Worm (Caenorhabditis elegans) whole organism, L3 larva: ENCODE results near the gene R10E9.3.

Experiments
- R02D3.7 ChIP-seq: fragments of 150-350 bp; optimal IDR thresholded peaks from 2 replicates; lab custom pipeline; 2014; ENCODE audit warnings: missing biosample characterization, missing genetic modification characterization
- ZK546.5 ChIP-seq: sonication (generic microtip); optimal IDR thresholded peaks from 2 replicates; lab custom pipeline; 2017; ENCODE audit warnings: missing biosample characterization, missing genetic modification characterization
- aly-2 ChIP-seq: fragments of 150-350 bp; optimal IDR thresholded peaks from 2 replicates; lab custom pipeline; 2014; ENCODE audit warnings: missing biosample characterization, missing genetic modification characterization
- ceh-28 ChIP-seq: fragments of 150-350 bp; optimal IDR thresholded peaks from 2 replicates; lab custom pipeline; 2014; ENCODE audit warnings: missing biosample characterization, missing genetic modification reagents, missing genetic modification characterization
- ceh-82 ChIP-seq: fragments of 150-350 bp; optimal IDR thresholded peaks from 2 replicates; lab custom pipeline; 2014; ENCODE audit warnings: missing biosample characterization, missing genetic modification characterization
- ceh-9 ChIP-seq: sonication (generic microtip); optimal IDR thresholded peaks from 2 replicates; lab custom pipeline; 2018; ENCODE audit warnings: missing biosample characterization, missing genetic modification characterization
- egl-5 ChIP-seq: fragments of 150-350 bp; optimal IDR thresholded peaks from 2 replicates; lab custom pipeline; 2017; ENCODE audit warnings: missing biosample characterization, missing genetic modification reagents, missing genetic modification characterization, inconsistent platforms
- elt-2 ChIP-seq: sonication (generic microtip); optimal IDR thresholded peaks from 2 replicates; lab custom pipeline; 2016; ENCODE audit warnings: missing genetic modification reagents, mild to moderate bottlenecking, missing genetic modification characterization, missing compliant biosample characterization
- eor-1 ChIP-seq, 2 experiments: fragments of 150-350 bp; optimal IDR thresholded peaks; 2 replicates each; lab custom pipeline; 2014 to 2018; ENCODE audit warnings: missing biosample characterization in 2 of 2, missing genetic modification characterization in 2 of 2
- fkh-10 ChIP-seq: sonication (generic microtip); optimal IDR thresholded peaks from 2 replicates; lab custom pipeline; 2017; ENCODE audit warnings: missing biosample characterization, missing genetic modification reagents, missing genetic modification characterization
- fkh-2 ChIP-seq: fragments of 150-350 bp; optimal IDR thresholded peaks from 2 replicates; lab custom pipeline; 2014; ENCODE audit warnings: missing biosample characterization, missing genetic modification reagents, missing genetic modification characterization
- fos-1 ChIP-seq: fragments of 150-350 bp; optimal IDR thresholded peaks from 2 replicates; lab custom pipeline; 2014; ENCODE audit warnings: missing biosample characterization, missing genetic modification characterization
- lin-15B ChIP-seq: fragments of 150-350 bp; optimal IDR thresholded peaks from 2 replicates; lab custom pipeline; 2014; ENCODE audit warnings: missing biosample characterization, missing genetic modification characterization
- lin-39 ChIP-seq: fragments of 150-350 bp; optimal IDR thresholded peaks from 2 replicates; lab custom pipeline; 2018; ENCODE audit warnings: missing biosample characterization, missing genetic modification reagents, missing genetic modification characterization
- lsy-12 ChIP-seq: sonication (generic microtip); optimal IDR thresholded peaks from 2 replicates; lab custom pipeline; 2016; ENCODE audit warnings: mild to moderate bottlenecking, missing genetic modification characterization, missing compliant biosample characterization
- mdl-1 ChIP-seq: fragments of 150-350 bp; optimal IDR thresholded peaks from 2 replicates; lab custom pipeline; 2014; ENCODE audit warnings: missing biosample characterization, missing genetic modification characterization
- mml-1 ChIP-seq: fragments of 150-350 bp; sonication (generic microtip); optimal IDR thresholded peaks from 3 replicates; lab custom pipeline; 2014; ENCODE audit warnings: missing biosample characterization, missing genetic modification characterization
- nfya-1 ChIP-seq: sonication (generic microtip); optimal IDR thresholded peaks from 2 replicates; lab custom pipeline; 2017; ENCODE audit warnings: missing genetic modification characterization, mild to moderate bottlenecking, missing compliant biosample characterization, antibody characterized with exemption, moderate library complexity; ENCODE audit not compliant: insufficient read depth
- nhr-12 ChIP-seq: fragments of 150-350 bp; optimal IDR thresholded peaks from 2 replicates; lab custom pipeline; 2014; ENCODE audit warnings: missing biosample characterization, missing genetic modification characterization
- nhr-237 ChIP-seq: fragments of 150-350 bp; optimal IDR thresholded peaks from 2 replicates; lab custom pipeline; 2014; ENCODE audit warnings: missing biosample characterization, missing genetic modification characterization
- nhr-25 ChIP-seq: sonication (generic microtip); optimal IDR thresholded peaks from 2 replicates; lab custom pipeline; 2017; ENCODE audit warnings: missing biosample characterization, missing genetic modification characterization
- nhr-28 ChIP-seq: fragments of 150-350 bp; optimal IDR thresholded peaks from 2 replicates; lab custom pipeline; 2014; ENCODE audit warnings: missing biosample characterization, missing genetic modification characterization
- nhr-43 ChIP-seq: sonication (generic microtip); optimal IDR thresholded peaks from 2 replicates; lab custom pipeline; 2016; ENCODE audit warnings: mild to moderate bottlenecking, missing genetic modification characterization, missing compliant biosample characterization; ENCODE audit not compliant: poor library complexity, severe bottlenecking
- nhr-67 ChIP-seq: fragments of 150-350 bp; optimal IDR thresholded peaks from 2 replicates; lab custom pipeline; 2014; ENCODE audit warnings: missing biosample characterization, missing genetic modification characterization
- nhr-76 ChIP-seq: fragments of 150-350 bp; sonication (generic microtip); optimal IDR thresholded peaks from 5 replicates; lab custom pipeline; 2014; ENCODE audit warnings: missing biosample characterization, missing genetic modification characterization
- nhr-77 ChIP-seq: fragments of 150-350 bp; optimal IDR thresholded peaks from 2 replicates; lab custom pipeline; 2014; ENCODE audit warnings: missing biosample characterization, missing genetic modification characterization
- pha-4 ChIP-seq: fragments of 150-350 bp; optimal IDR thresholded peaks from 2 replicates; lab custom pipeline; 2014; ENCODE audit warnings: missing biosample characterization, missing genetic modification reagents, missing genetic modification characterization
- pqm-1 ChIP-seq: fragments of 150-350 bp; optimal IDR thresholded peaks from 2 replicates; lab custom pipeline; 2017; ENCODE audit warnings: missing biosample characterization, missing genetic modification characterization, inconsistent platforms
- snpc-4 ChIP-seq: fragments of 150-350 bp; optimal IDR thresholded peaks from 2 replicates; lab custom pipeline; 2014; ENCODE audit warnings: missing biosample characterization, missing genetic modification characterization
- tbx-2 ChIP-seq: sonication (generic microtip); optimal IDR thresholded peaks from 2 replicates; lab custom pipeline; 2016; ENCODE audit warnings: mild to moderate bottlenecking, missing genetic modification characterization, missing compliant biosample characterization
- unc-39 ChIP-seq: sonication (generic microtip); optimal IDR thresholded peaks from 4 replicates; lab custom pipeline; 2017; ENCODE audit warnings: missing biosample characterization, missing genetic modification characterization
- zag-1 ChIP-seq: fragments of 150-350 bp; optimal IDR thresholded peaks from 2 replicates; lab custom pipeline; 2014; ENCODE audit warnings: missing biosample characterization, missing genetic modification characterization
- ztf-11 ChIP-seq: fragments of 150-350 bp; optimal IDR thresholded peaks from 2 replicates; lab custom pipeline; 2014; ENCODE audit warnings: missing biosample characterization, missing genetic modification characterization
- ztf-4 ChIP-seq: fragments of 150-350 bp; optimal IDR thresholded peaks from 2 replicates; lab custom pipeline; 2014; ENCODE audit warnings: missing biosample characterization, missing genetic modification characterization

Gene R10E9.3

ce11 chrIII:3921646-3922328, 38.2 kb upstream of the R10E9.3 start, which contains the start of the genes metl-6 and nit-1 (continued):
- TF ChIP-seq nhr-67 (tag; lab: Kevin White, UChicago), result no peak
- no peak for TF ChIP-seq eor-1 (tag; optimal IDR thresholded peaks at IDR 0.05; lab: Kevin White, UChicago)
- no peak for TF ChIP-seq unc-39 (tag; lab: Kevin White, UChicago)
- TF ChIP-seq nhr-76 (tag; lab: Kevin White, UChicago), result no peak

- TF ChIP-seq ztf-4 (tag; lab: Kevin White, UChicago) (no peak), pqm-1 (tag; lab: Kevin White, UChicago) (no peak), ZK546.5 (tag; lab: Kevin White, UChicago) (no peak)
These were observed 33.9 kb upstream of the R10E9.3 start, which contains the start of gene ZK1058.9 for ce11 chrIII:3926116-3926515. TSS of gene ZK1058.9 (minus strand) at chrIII:3926216.

ce11 chrIII:3926801-3927200, 33.2 kb upstream of the R10E9.3 start:
- TF ChIP-seq nhr-12 (tag; lab: Kevin White, UChicago) (no peak), mml-1 (tag; lab: Kevin White, UChicago) (no peak), ceh-82 (tag; lab: Kevin White, UChicago) (no peak)

- TF ChIP-seq mml-1 (tag; lab: Kevin White, UChicago) (no peak), egl-5 (peak; percentile 67)
These were observed 32.6 kb upstream of the R10E9.3 start for ce11 chrIII:3927450-3927849.

- TF ChIP-seq elt-2 (tag; lab: Kevin White, UChicago) (no peak), lin-39 (tag; lab: Kevin White, UChicago) (no peak), lsy-12 (tag; lab: Kevin White, UChicago) (no peak), nhr-67 (tag; lab: Kevin White, UChicago) (no peak), zag-1 (tag; lab: Kevin White, UChicago) (no peak), snpc-4 (no peak), mdl-1 (tag; lab: Kevin White, UChicago) (no peak), fkh-2 (tag; lab: Kevin White, UChicago) (no peak), pqm-1 (tag; lab: Kevin White, UChicago) (no peak), ztf-11 (tag; lab: Kevin White, UChicago) (no peak), nhr-12 (tag; lab: Kevin White, UChicago) (no peak), egl-5 (no peak), nhr-76 (tag; lab: Kevin White, UChicago) (no peak), eor-1 (tag; optimal IDR thresholded peaks at IDR 0.05; lab: Kevin White, UChicago) (no peak), aly-2 (tag; lab: Kevin White, UChicago) (no peak), nhr-28 (tag; lab: Kevin White, UChicago) (no peak), nhr-237 (tag; lab: Kevin White, UChicago) (no peak), fkh-10 (GFP tag; lab: Kevin White, UChicago) (no peak)
These were observed 31.9 kb upstream of the R10E9.3 start, which contains the start of gene F37A8.1 for ce11 chrIII:3928136-3928535. TSS of gene F37A8.1 (plus strand) at chrIII:3928436.

- TF ChIP-seq zag-1 (tag; lab: Kevin White, UChicago), result no peak
- TF ChIP-seq ceh-82 (tag; lab: Kevin White, UChicago), result no peak
These were observed 28.6 kb upstream of the R10E9.3 start, which contains the start of gene F37A8.2 for ce11 chrIII:3931423-3931822. TSS of gene F37A8.2 (minus strand) at chrIII:3931523.

- TF ChIP-seq nhr-12 (tag; lab: Kevin White, UChicago) (no peak), fos-1 (no peak), ceh-82 (tag; lab: Kevin White, UChicago) (no peak)
These were observed 24.2 kb upstream of the R10E9.3 start, which contains the start of gene npl-10 for ce11 chrIII:3935808-3936207. TSS of gene npl-10 (minus strand) at chrIII:3935908.

ce11 chrIII:3952058-3952457, 8.0 kb upstream of the R10E9.3 start:
- TF ChIP-seq nhr-43 (tag; lab: Kevin White, UChicago) (peak; percentile 46), ceh-28 (tag; lab: Kevin White, UChicago) (no peak), lsy-12 (tag; lab: Kevin White, UChicago) (no peak), nhr-77 (tag; lab: Kevin White, UChicago) (no peak), nhr-25 (tag; lab: Kevin White, UChicago) (no peak), fkh-10 (GFP tag; lab: Kevin White, UChicago) (no peak), zag-1 (tag; lab: Kevin White, UChicago) (no peak), ceh-82 (tag; lab: Kevin White, UChicago) (no peak), tbx-2 (tag; lab: Kevin White, UChicago) (no peak), pha-4 (tag; lab: Kevin White, UChicago) (peak; percentile 80), aly-2 (tag; lab: Kevin White, UChicago) (no peak), snpc-4 (peak; percentile 15), egl-5 (no peak), mml-1 (tag; lab: Kevin White, UChicago) (no peak), R02D3.7 (no peak), ceh-9 (tag; lab: Kevin White, UChicago) (no peak), elt-2 (tag; lab: Kevin White, UChicago) (peak; percentile 26), nfya-1 (tag; lab: Kevin White, UChicago) (peak; percentile 8), lin-15B (tag; lab: Kevin White, UChicago) (no peak), nhr-28 (tag; lab: Kevin White, UChicago) (no peak), nhr-12 (tag; lab: Kevin White, UChicago) (no peak), fkh-2 (tag; lab: Kevin White, UChicago) (no peak)
